Fruit fly (Drosophila melanogaster) whole organism, embryonic: ENCODE measurements around the gene Grip91.
A peak's percentile ranks its signal among the peaks of the same experiment; 100 is the strongest.

ENCODE experiments used
- Abd-B ChIP-seq: fragments of 200-800 bp; sonication (Bioruptor generic); optimal IDR thresholded peaks from 2 replicates; lab custom pipeline; 2018; ENCODE audit warnings: missing biosample characterization, mild to moderate bottlenecking, missing genetic modification characterization, moderate library complexity
- Adf1 ChIP-seq: fragments of 200-800 bp; sonication (Bioruptor generic); IDR thresholded peaks from 2 replicates; pipeline ENCODE4 v1.3.6; 2022; ENCODE audit warnings: missing biosample characterization, missing genetic modification characterization
- Antp ChIP-seq: fragments of 200-800 bp; sonication (Bioruptor generic); optimal IDR thresholded peaks from 3 replicates; lab custom pipeline; 2016; ENCODE audit warnings: missing biosample characterization, missing genetic modification characterization
- B-H2 ChIP-seq: fragments of 200-800 bp; sonication (Bioruptor generic); optimal IDR thresholded peaks from 2 replicates; lab custom pipeline; 2018; ENCODE audit warnings: missing biosample characterization, mild to moderate bottlenecking, missing genetic modification characterization
- Bgb ChIP-seq: fragments of 200-800 bp; sonication (Bioruptor generic); IDR thresholded peaks from 2 replicates; pipeline ENCODE4 v1.3.6; 2022; ENCODE audit warnings: missing biosample characterization, missing genetic modification characterization; ENCODE audit not compliant: partially characterized antibody
- Blimp-1 ChIP-seq: fragments of 200-800 bp; sonication (Bioruptor generic); optimal IDR thresholded peaks from 3 replicates; lab custom pipeline; 2018; ENCODE audit warnings: missing biosample characterization, missing genetic modification characterization, mild to moderate bottlenecking, moderate library complexity, missing genetic modification reagents
- C15 ChIP-seq: fragments of 200-800 bp; sonication (Bioruptor generic); IDR thresholded peaks from 3 replicates; pipeline ENCODE4 v1.3.6; 2022; ENCODE audit warnings: missing biosample characterization, missing genetic modification characterization
- CG10959 ChIP-seq: fragments of 200-800 bp; sonication (Bioruptor generic); IDR thresholded peaks from 2 replicates; pipeline ENCODE4 v1.3.6; 2022; ENCODE audit warnings: missing biosample characterization, missing genetic modification characterization
- CG11398 ChIP-seq: fragments of 200-800 bp; sonication (Bioruptor generic); optimal IDR thresholded peaks from 2 replicates; lab custom pipeline; 2016; ENCODE audit warnings: missing biosample characterization, missing genetic modification characterization
- CG12155 ChIP-seq: fragments of 200-800 bp; sonication (Bioruptor generic); optimal IDR thresholded peaks from 3 replicates; lab custom pipeline; 2016; ENCODE audit warnings: missing biosample characterization, missing genetic modification characterization
- CG12299 ChIP-seq: fragments of 200-800 bp; sonication (Bioruptor generic); optimal IDR thresholded peaks from 2 replicates; lab custom pipeline; 2018; ENCODE audit warnings: missing biosample characterization, mild to moderate bottlenecking, missing genetic modification characterization
- CG12769 ChIP-seq: fragments of 200-800 bp; sonication (Bioruptor generic); optimal IDR thresholded peaks from 2 replicates; lab custom pipeline; 2019; ENCODE audit warnings: missing biosample characterization, mild to moderate bottlenecking, missing genetic modification characterization, moderate library complexity
- CG13894 ChIP-seq: fragments of 200-800 bp; sonication (Bioruptor generic); optimal IDR thresholded peaks from 3 replicates; lab custom pipeline; 2018; ENCODE audit warnings: missing biosample characterization, mild to moderate bottlenecking, missing genetic modification characterization, moderate library complexity
- CG17361 ChIP-seq: fragments of 200-800 bp; sonication (Bioruptor generic); IDR thresholded peaks from 3 replicates; pipeline ENCODE4 v1.3.6; 2022; ENCODE audit warnings: missing biosample characterization, missing genetic modification characterization
- CG17568 ChIP-seq: fragments of 200-800 bp; sonication (Bioruptor generic); optimal IDR thresholded peaks from 2 replicates; lab custom pipeline; 2018; ENCODE audit warnings: missing biosample characterization, mild to moderate bottlenecking, missing genetic modification characterization, moderate library complexity
- CG1832 ChIP-seq: fragments of 200-800 bp; sonication (Bioruptor generic); optimal IDR thresholded peaks from 2 replicates; lab custom pipeline; 2017; ENCODE audit warnings: missing biosample characterization, mild to moderate bottlenecking, missing genetic modification characterization, inconsistent platforms
- CG2712 ChIP-seq: fragments of 200-800 bp; optimal IDR thresholded peaks from 3 replicates; lab custom pipeline; 2019; ENCODE audit warnings: missing biosample characterization, mild to moderate bottlenecking, missing genetic modification characterization, moderate library complexity
- CG30403 ChIP-seq: fragments of 200-800 bp; sonication (Bioruptor generic); optimal IDR thresholded peaks from 3 replicates; lab custom pipeline; 2016; ENCODE audit warnings: missing biosample characterization, missing genetic modification characterization
- CG30431 ChIP-seq: fragments of 200-800 bp; sonication (Bioruptor generic); optimal IDR thresholded peaks from 2 replicates; lab custom pipeline; 2017; ENCODE audit warnings: missing biosample characterization, missing genetic modification characterization
- CG42726 ChIP-seq: fragments of 200-800 bp; sonication (Bioruptor generic); IDR thresholded peaks from 2 replicates; pipeline ENCODE4 v1.3.6; 2022; ENCODE audit warnings: missing biosample characterization, missing genetic modification characterization; ENCODE audit not compliant: partially characterized antibody
- CG4328 ChIP-seq: fragments of 200-800 bp; sonication (Bioruptor generic); optimal IDR thresholded peaks from 3 replicates; lab custom pipeline; 2017; ENCODE audit warnings: missing biosample characterization, missing genetic modification reagents, missing genetic modification characterization
- CG6254 ChIP-seq: fragments of 200-800 bp; sonication (Bioruptor generic); optimal IDR thresholded peaks from 3 replicates; lab custom pipeline; 2017; ENCODE audit warnings: mild to moderate bottlenecking, missing biosample characterization, missing genetic modification reagents, missing genetic modification characterization
- CG6689 ChIP-seq: fragments of 200-800 bp; sonication (Bioruptor generic); IDR thresholded peaks from 2 replicates; pipeline ENCODE4 v1.3.6; 2022; ENCODE audit warnings: missing biosample characterization, missing genetic modification characterization
- CG7839 ChIP-seq: fragments of 200-800 bp; sonication (Bioruptor generic); optimal IDR thresholded peaks from 3 replicates; lab custom pipeline; 2018; ENCODE audit warnings: missing biosample characterization, mild to moderate bottlenecking, missing genetic modification characterization, moderate library complexity
- Deaf1 ChIP-seq: fragments of 200-800 bp; optimal IDR thresholded peaks from 3 replicates; lab custom pipeline; 2019; ENCODE audit warnings: missing biosample characterization, mild to moderate bottlenecking, missing genetic modification characterization, moderate library complexity
- Dp ChIP-seq: fragments of 200-800 bp; sonication (Bioruptor generic); optimal IDR thresholded peaks from 2 replicates; lab custom pipeline; 2018; ENCODE audit warnings: missing biosample characterization, mild to moderate bottlenecking, missing genetic modification characterization, moderate library complexity
- Drgx ChIP-seq: fragments of 200-800 bp; sonication (Bioruptor generic); IDR thresholded peaks from 2 replicates; pipeline ENCODE4 v1.3.6; 2022; ENCODE audit warnings: missing biosample characterization, missing genetic modification characterization
- Elba2 ChIP-seq: fragments of 200-800 bp; sonication (Bioruptor generic); optimal IDR thresholded peaks from 3 replicates; lab custom pipeline; 2016; ENCODE audit warnings: missing biosample characterization, missing genetic modification characterization
- Ets65A ChIP-seq: fragments of 200-800 bp; sonication (Bioruptor generic); peaks from one replicate; lab custom pipeline; 2016; ENCODE audit warnings: missing biosample characterization, missing genetic modification characterization
- HLHmδ ChIP-seq: fragments of 200-800 bp; sonication (Bioruptor generic); optimal IDR thresholded peaks from 2 replicates; lab custom pipeline; 2018; ENCODE audit warnings: missing biosample characterization, mild to moderate bottlenecking, missing genetic modification characterization, moderate library complexity
- Hsf ChIP-seq: fragments of 200-800 bp; sonication (Bioruptor generic); optimal IDR thresholded peaks from 3 replicates; lab custom pipeline; 2016; ENCODE audit warnings: missing biosample characterization, missing genetic modification characterization
- Lhr ChIP-seq: fragments of 200-800 bp; sonication (Bioruptor generic); optimal IDR thresholded peaks from 3 replicates; lab custom pipeline; 2017; ENCODE audit warnings: mild to moderate bottlenecking, missing biosample characterization, missing genetic modification reagents, missing genetic modification characterization
- Nf-YC ChIP-seq: fragments of 200-800 bp; optimal IDR thresholded peaks from 3 replicates; lab custom pipeline; 2019; ENCODE audit warnings: missing biosample characterization, mild to moderate bottlenecking, missing genetic modification characterization, moderate library complexity
- Oaz ChIP-seq: fragments of 200-800 bp; sonication (Bioruptor generic); IDR thresholded peaks from 2 replicates; pipeline ENCODE4 v1.3.6; 2022; ENCODE audit warnings: missing biosample characterization, missing genetic modification characterization
- Rx ChIP-seq: fragments of 200-800 bp; sonication (Bioruptor generic); IDR thresholded peaks from 2 replicates; pipeline ENCODE4 v1.3.6; 2022; ENCODE audit warnings: missing biosample characterization, missing genetic modification characterization
- Trl ChIP-seq, 3 experiments: fragments of >200 bp in 2 of 3; fragments of 200-800 bp in 1 of 3; sonication (Bioruptor generic) in 1 of 3; optimal IDR thresholded peaks; 2 replicates in 1 of 3; 3 replicates in 2 of 3; lab custom pipeline; 2016 to 2017; ENCODE audit warnings: missing biosample characterization in 1 of 3, missing genetic modification characterization in 1 of 3
- abd-A ChIP-seq: fragments of 200-800 bp; sonication (Bioruptor generic); optimal IDR thresholded peaks from 3 replicates; lab custom pipeline; 2019; ENCODE audit warnings: missing biosample characterization, mild to moderate bottlenecking, missing genetic modification characterization, moderate library complexity
- btn ChIP-seq: fragments of 200-800 bp; sonication (Bioruptor generic); optimal IDR thresholded peaks from 2 replicates; lab custom pipeline; 2016; ENCODE audit warnings: missing biosample characterization, missing genetic modification characterization
- cad ChIP-seq: fragments of >200 bp; optimal IDR thresholded peaks from 2 replicates; lab custom pipeline; 2017; ENCODE audit warnings: missing biosample characterization, missing genetic modification characterization
- chm ChIP-seq: fragments of 200-800 bp; sonication (Bioruptor generic); IDR thresholded peaks from 2 replicates; pipeline ENCODE4 v1.3.6; 2022; ENCODE audit warnings: missing biosample characterization, missing genetic modification characterization
- eve ChIP-seq, 2 experiments: fragments of >200 bp; optimal IDR thresholded peaks; 2 replicates each; lab custom pipeline; 2017; ENCODE audit warnings: missing biosample characterization in 2 of 2, missing genetic modification characterization in 2 of 2
- fd3F ChIP-seq: fragments of 200-800 bp; sonication (Bioruptor generic); optimal IDR thresholded peaks from 2 replicates; lab custom pipeline; 2018; ENCODE audit warnings: missing biosample characterization, mild to moderate bottlenecking, missing genetic modification characterization, moderate library complexity
- grau ChIP-seq: fragments of 200-800 bp; optimal IDR thresholded peaks from 3 replicates; lab custom pipeline; 2019; ENCODE audit warnings: missing biosample characterization, mild to moderate bottlenecking, missing genetic modification characterization, moderate library complexity
- insv ChIP-seq, 2 experiments: fragments of 200-800 bp; sonication (Bioruptor generic); optimal IDR thresholded peaks; 3 replicates each; lab custom pipeline; 2016 to 2018; ENCODE audit warnings: missing biosample characterization in 2 of 2, missing genetic modification characterization in 2 of 2
- inv ChIP-seq: fragments of 200-800 bp; sonication (Bioruptor generic); IDR thresholded peaks from 2 replicates; pipeline ENCODE4 v1.3.6; 2022; ENCODE audit warnings: missing biosample characterization, missing genetic modification characterization; ENCODE audit not compliant: partially characterized antibody
- nerfin-2 ChIP-seq: fragments of 200-800 bp; sonication (Bioruptor generic); IDR thresholded peaks from 2 replicates; pipeline ENCODE4 v1.3.6; 2022; ENCODE audit warnings: missing biosample characterization, missing genetic modification characterization; ENCODE audit not compliant: partially characterized antibody
- rib ChIP-seq: fragments of 200-800 bp; sonication (Bioruptor generic); IDR thresholded peaks from 2 replicates; pipeline ENCODE4 v1.3.6; 2022; ENCODE audit warnings: missing biosample characterization, missing genetic modification characterization
- salm ChIP-seq: fragments of 200-800 bp; sonication (Bioruptor generic); optimal IDR thresholded peaks from 2 replicates; lab custom pipeline; 2018; ENCODE audit warnings: missing biosample characterization, mild to moderate bottlenecking, missing genetic modification characterization
- zfh1 ChIP-seq: fragments of 200-800 bp; sonication (Bioruptor generic); IDR thresholded peaks from 3 replicates; pipeline ENCODE4 v1.3.6; 2022; ENCODE audit warnings: missing biosample characterization, missing genetic modification characterization
- zfh2 ChIP-seq: fragments of 200-800 bp; sonication (Bioruptor generic); optimal IDR thresholded peaks from 2 replicates; lab custom pipeline; 2016; ENCODE audit warnings: missing biosample characterization, missing genetic modification characterization

Gene Grip91

dm6 chrX:13755152-13755557, 10.7 kb upstream of the Grip91 start, which contains the start of gene Pdcd4 (continued):
- TF ChIP-seq Dp (GFP tag; lab: Kevin White, UChicago) (peak; percentile 31), CG13894 (tag; lab: Kevin White, UChicago) (peak; percentile 37), Adf1 (GFP tag; lab: Robert Waterston, UW) (no peak), eve (GFP tag; optimal IDR thresholded peaks at IDR 0.05; lab: Kevin White, UChicago) (peak in 1 of 2 experiments; percentile 16), B-H2 (GFP tag; lab: Kevin White, UChicago) (peak; percentile 11), CG6254 (GFP tag; lab: Kevin White, UChicago) (no peak), fd3F (GFP tag; lab: Kevin White, UChicago) (no peak), nerfin-2 (GFP tag; lab: Robert Waterston, UW) (0 out of 2 replicates have a peak, but pooled peaks have one; percentile 50), Nf-YC (tag; lab: Kevin White, UChicago) (peak; percentile 0), CG17568 (GFP tag; lab: Kevin White, UChicago) (peak; percentile 8), zfh2 (GFP tag; lab: Kevin White, UChicago) (no peak), CG4328 (GFP tag; lab: Kevin White, UChicago) (peak; percentile 52), Rx (no peak), CG6689 (no peak), Abd-B (GFP tag; lab: Kevin White, UChicago) (no peak), Hsf (peak; percentile 5), Drgx (GFP tag; lab: Robert Waterston, UW) (peak; percentile 25; the same call in 1 of the 2 replicates), zfh1 (GFP tag; lab: Robert Waterston, UW) (peak; percentile 40; the same call in 1 of the 3 replicates), Blimp-1 (GFP tag; lab: Kevin White, UChicago) (peak; percentile 43), Bgb (GFP tag; lab: Robert Waterston, UW) (peak; percentile 44; the same call in 1 of the 2 replicates), abd-A (peak; percentile 32), CG12299 (tag; lab: Kevin White, UChicago) (peak; percentile 38), C15 (GFP tag; lab: Robert Waterston, UW) (no peak), Ets65A (GFP tag; lab: Kevin White, UChicago) (peak; percentile 57), insv (GFP tag; optimal IDR thresholded peaks at IDR 0.05; lab: Kevin White, UChicago) (peak in 1 of 2 experiments; percentile 1), btn (GFP tag; lab: Kevin White, UChicago) (no peak), Oaz (GFP tag; lab: Robert Waterston, UW) (no peak), cad (GFP tag; lab: Kevin White, UChicago) (no peak), HLHmδ (peak; percentile 2), salm (tag; lab: Kevin White, UChicago) (peak; percentile 8), Elba2 (GFP tag; lab: Kevin White, UChicago) (no peak), CG1832 (GFP tag; lab: Kevin White, UChicago) (no peak), rib (GFP tag; lab: Robert Waterston, UW) (peak; percentile 42; the same call in 1 of the 2 replicates), Antp (GFP tag; lab: Kevin White, UChicago) (peak; percentile 30), CG12769 (tag; lab: Kevin White, UChicago) (peak; percentile 44), CG42726 (GFP tag; lab: Robert Waterston, UW) (0 out of 2 replicates have a peak, but pooled peaks have one; percentile 49), grau (tag; lab: Kevin White, UChicago) (peak; percentile 10), CG30431 (GFP tag; lab: Kevin White, UChicago) (no peak), CG30403 (GFP tag; lab: Kevin White, UChicago) (peak; percentile 5), CG7839 (tag; lab: Kevin White, UChicago) (peak; percentile 26), chm (GFP tag; lab: Robert Waterston, UW) (0 out of 2 replicates have a peak, but pooled peaks have one; percentile 55), inv (GFP tag; lab: Robert Waterston, UW) (no peak), CG2712 (tag; lab: Kevin White, UChicago) (peak; percentile 39), CG12155 (GFP tag; lab: Kevin White, UChicago) (peak; percentile 44), Lhr (GFP tag; lab: Kevin White, UChicago) (peak; percentile 51), CG11398 (GFP tag; lab: Kevin White, UChicago) (peak; percentile 3), Deaf1 (tag; lab: Kevin White, UChicago) (peak; percentile 18), CG17361 (peak; percentile 12; the same call in 1 of the 3 replicates), Trl (optimal IDR thresholded peaks at IDR 0.05; lab: Kevin White, UChicago) (no peak), Trl (GFP tag; optimal IDR thresholded peaks at IDR 0.05; lab: Kevin White, UChicago) (peak; percentile 34), CG10959 (GFP tag; lab: Robert Waterston, UW) (no peak)
